Worm (Caenorhabditis elegans) whole organism, L1 larva: Measurements from ENCODE around the gene acr-10.

Experiments
- C16A3.4 ChIP-seq: fragments of 150-350 bp; optimal IDR thresholded peaks from 2 replicates; lab custom pipeline; 2014; ENCODE audit warnings: missing biosample characterization, missing genetic modification characterization
- Y116A8C.19 ChIP-seq: sonication (generic microtip); optimal IDR thresholded peaks from 2 replicates; lab custom pipeline; 2016; ENCODE audit warnings: missing compliant biosample characterization, missing genetic modification characterization, borderline replicate concordance
- aly-2 ChIP-seq: fragments of 150-350 bp; optimal IDR thresholded peaks from 2 replicates; lab custom pipeline; 2014; ENCODE audit warnings: missing biosample characterization, missing genetic modification characterization
- blmp-1 ChIP-seq: fragments of 150-350 bp; optimal IDR thresholded peaks from 2 replicates; lab custom pipeline; 2014; ENCODE audit warnings: missing biosample characterization, missing genetic modification characterization
- egl-27 ChIP-seq, 2 experiments: fragments of 150-350 bp in 1 of 2; sonication (generic microtip); optimal IDR thresholded peaks; 3 replicates each; lab custom pipeline; 2017 to 2018; ENCODE audit warnings: missing biosample characterization in 2 of 2, missing genetic modification characterization in 2 of 2, missing genetic modification reagents in 2 of 2
- fkh-10 ChIP-seq: sonication (generic microtip); optimal IDR thresholded peaks from 2 replicates; lab custom pipeline; 2017; ENCODE audit warnings: missing biosample characterization, missing genetic modification reagents, missing genetic modification characterization
- fkh-8 ChIP-seq: sonication (generic microtip); optimal IDR thresholded peaks from 2 replicates; lab custom pipeline; 2016; ENCODE audit warnings: mild to moderate bottlenecking, missing genetic modification characterization, missing compliant biosample characterization
- nhr-77 ChIP-seq: fragments of 150-350 bp; optimal IDR thresholded peaks from 2 replicates; lab custom pipeline; 2014; ENCODE audit warnings: missing biosample characterization, missing genetic modification characterization
- pqm-1 ChIP-seq: sonication (generic microtip); optimal IDR thresholded peaks from 3 replicates; lab custom pipeline; 2017; ENCODE audit warnings: missing biosample characterization, missing genetic modification characterization
- swsn-7 ChIP-seq: sonication (generic microtip); optimal IDR thresholded peaks from 2 replicates; lab custom pipeline; 2016; ENCODE audit warnings: missing genetic modification characterization, missing compliant biosample characterization
- unc-30 ChIP-seq: sonication (generic microtip); optimal IDR thresholded peaks from 2 replicates; lab custom pipeline; 2017; ENCODE audit warnings: missing biosample characterization, missing genetic modification characterization

DNA sequence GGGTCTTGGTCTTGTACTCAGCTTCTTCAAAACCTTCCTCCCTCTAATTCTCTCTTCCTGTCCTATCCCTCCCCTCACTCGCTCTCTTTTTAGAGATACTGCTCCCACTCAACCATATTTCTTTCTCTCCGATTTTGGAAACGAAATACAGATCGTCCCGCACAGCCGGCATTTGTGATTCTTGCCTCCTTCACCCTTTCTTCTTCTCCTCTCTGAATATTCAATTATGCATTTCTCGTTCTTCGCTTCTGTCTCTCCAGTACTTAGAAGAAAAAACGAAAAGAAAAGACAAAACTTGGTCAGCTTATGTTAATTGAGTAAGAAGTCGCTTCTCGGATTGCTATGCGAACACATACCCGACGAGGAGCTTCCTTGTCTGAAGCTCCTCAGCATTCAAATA, 31.1 kb upstream of the acr-10 start:
- TF ChIP-seq C16A3.4 (tag; lab: Kevin White, UChicago) (no peak), fkh-10 (GFP tag; lab: Kevin White, UChicago) (no peak), blmp-1 (tag; lab: Kevin White, UChicago) (no peak), pqm-1 (tag; lab: Kevin White, UChicago) (no peak), nhr-77 (tag; lab: Kevin White, UChicago) (no peak), fkh-8 (tag; lab: Kevin White, UChicago) (no peak), egl-27 (tag; optimal IDR thresholded peaks at IDR 0.05; lab: Kevin White, UChicago) (no peak), swsn-7 (no peak), aly-2 (tag; lab: Kevin White, UChicago) (no peak), Y116A8C.19 (tag; lab: Kevin White, UChicago) (no peak), unc-30 (no peak)
